Worm (Caenorhabditis elegans): ENCODE measurements around the gene cyp-33C6.

ce11 chrV:2233177-2233576 lies 16.0 kb downstream of the cyp-33C6 start, which contains the start of gene nhr-96:
- no peak for TF ChIP-seq dmd-4 (tag; optimal IDR thresholded peaks at IDR 0.05; ENCODE audit: borderline replicate concordance)
- TF ChIP-seq odd-2 (tag; optimal IDR thresholded peaks at IDR 0.05): no peak
- no peak for TF ChIP-seq nhr-11 (tag; optimal IDR thresholded peaks at IDR 0.05)
- TF ChIP-seq sox-4 (tag; optimal IDR thresholded peaks at IDR 0.05): no peak
- TF ChIP-seq C38D4.7 (GFP tag; optimal IDR thresholded peaks at IDR 0.05): no peak
- no peak for TF ChIP-seq unc-42 (tag; optimal IDR thresholded peaks at IDR 0.05)
